Worm (Caenorhabditis elegans) whole organism, L4 larva: Measurements from ENCODE around the gene C26B9.6.

Experiments
- aly-2 ChIP-seq: sonication (generic microtip); optimal IDR thresholded peaks from 2 replicates; lab custom pipeline; 2018; ENCODE audit warnings: missing biosample characterization, missing genetic modification characterization
- ces-1 ChIP-seq: fragments of 150-350 bp; sonication (generic microtip); optimal IDR thresholded peaks from 4 replicates; lab custom pipeline; 2014; ENCODE audit warnings: missing biosample characterization, missing genetic modification reagents, missing genetic modification characterization
- daf-16 ChIP-seq, 3 experiments: sonication (generic microtip); optimal IDR thresholded peaks; 2 replicates each; lab custom pipeline; 2016 to 2017; ENCODE audit warnings: missing genetic modification characterization in 3 of 3, missing genetic modification reagents in 3 of 3, mild to moderate bottlenecking in 2 of 3, missing compliant biosample characterization in 2 of 3, missing biosample characterization in 1 of 3, moderate library complexity in 1 of 3
- fkh-10 ChIP-seq: fragments of 150-350 bp; optimal IDR thresholded peaks from 2 replicates; lab custom pipeline; 2014; ENCODE audit warnings: missing biosample characterization, missing genetic modification reagents, missing genetic modification characterization
- hlh-11 ChIP-seq: fragments of 200-800 bp; sonication (Bioruptor generic); optimal IDR thresholded peaks from 2 replicates; lab custom pipeline; 2018; ENCODE audit warnings: mild to moderate bottlenecking, missing genetic modification characterization, missing compliant biosample characterization
- hlh-30 ChIP-seq: sonication (generic microtip); optimal IDR thresholded peaks from 2 replicates; lab custom pipeline; 2017; ENCODE audit warnings: antibody characterized with exemption, mild to moderate bottlenecking, missing genetic modification characterization, missing compliant biosample characterization; ENCODE audit not compliant: insufficient read depth
- lin-38 ChIP-seq: fragments of 200-800 bp; sonication (Bioruptor generic); IDR thresholded peaks from 2 replicates; pipeline ENCODE4 v1.3.6; 2022; ENCODE audit warnings: missing genetic modification reagents, missing genetic modification characterization, missing compliant biosample characterization
- mep-1 ChIP-seq: fragments of 150-350 bp; sonication (generic microtip); optimal IDR thresholded peaks from 3 replicates; lab custom pipeline; 2014; ENCODE audit warnings: missing biosample characterization, missing genetic modification characterization
- nhr-102 ChIP-seq: sonication (generic microtip); optimal IDR thresholded peaks from 2 replicates; lab custom pipeline; 2016; ENCODE audit warnings: mild to moderate bottlenecking, missing genetic modification characterization, moderate library complexity, missing compliant biosample characterization
- snpc-1.2 ChIP-seq: fragments of 200-800 bp; sonication (Bioruptor generic); IDR thresholded peaks from 2 replicates; pipeline ENCODE4 v1.3.6; 2022; ENCODE audit warnings: missing genetic modification reagents, missing genetic modification characterization, missing compliant biosample characterization
- unc-62 ChIP-seq, 3 experiments: fragments of 150-350 bp in 1 of 3; sonication (generic microtip); optimal IDR thresholded peaks in 2 of 3; peaks in 1 of 3; 1 replicate in 1 of 3; 2 replicates in 2 of 3; lab custom pipeline; 2014 to 2017; ENCODE audit warnings: missing biosample characterization in 3 of 3, missing genetic modification characterization in 3 of 3, missing genetic modification reagents in 3 of 3, missing genotype in 1 of 3
- zag-1 ChIP-seq: fragments of 150-350 bp; optimal IDR thresholded peaks from 2 replicates; lab custom pipeline; 2014; ENCODE audit warnings: missing biosample characterization, missing genetic modification characterization
- ztf-11 ChIP-seq: fragments of 150-350 bp; optimal IDR thresholded peaks from 2 replicates; lab custom pipeline; 2014; ENCODE audit warnings: missing biosample characterization, missing genetic modification characterization

DNA sequence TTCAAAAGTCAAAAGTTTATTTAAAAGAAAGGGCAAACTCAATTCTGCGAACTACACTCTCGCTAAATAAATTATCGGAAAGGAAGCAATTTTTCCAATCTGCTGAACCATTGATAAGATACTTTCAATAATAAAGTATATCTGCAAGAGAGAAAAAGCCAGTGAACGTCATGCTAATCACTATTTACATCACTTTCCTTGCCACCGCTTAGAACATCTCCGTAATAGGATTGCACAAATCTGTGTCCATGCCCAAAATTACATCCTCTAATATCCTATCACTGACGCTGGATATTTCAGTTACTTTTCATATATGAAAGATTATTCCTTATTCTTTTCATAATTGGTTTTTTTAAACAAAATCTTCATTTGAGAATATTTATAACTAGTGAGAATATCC, 47.5 kb upstream of the C26B9.6 start:
- TF ChIP-seq snpc-1.2 (GFP tag; lab: Robert Waterston, UW), result no peak
- no peak for TF ChIP-seq daf-16 (GFP tag; optimal IDR thresholded peaks at IDR 0.05; lab: Kevin White, UChicago)
- TF ChIP-seq daf-16 (tag; optimal IDR thresholded peaks at IDR 0.05; lab: Kevin White, UChicago), result no peak
- peak in 1 of 2 experiments; percentile 87 for TF ChIP-seq unc-62 (GFP tag; optimal IDR thresholded peaks at IDR 0.05 in 1 of 2; lab: Kevin White, UChicago)
- TF ChIP-seq unc-62 (tag; optimal IDR thresholded peaks at IDR 0.05; lab: Kevin White, UChicago), result no peak
- no peak for TF ChIP-seq zag-1 (tag; lab: Kevin White, UChicago)
- TF ChIP-seq aly-2 (tag; lab: Kevin White, UChicago), result no peak
- TF ChIP-seq hlh-30, result no peak
- TF ChIP-seq hlh-11, result no peak
- TF ChIP-seq ces-1 (GFP tag; lab: Kevin White, UChicago), result no peak
- TF ChIP-seq fkh-10, result no peak
- no peak for TF ChIP-seq ztf-11 (tag; lab: Kevin White, UChicago)
- TF ChIP-seq lin-38, result no peak
- no peak for TF ChIP-seq mep-1 (tag; lab: Kevin White, UChicago)
- no peak for TF ChIP-seq nhr-102 (tag; lab: Kevin White, UChicago)
